Worm (Caenorhabditis elegans): ENCODE measurements around the gene clec-254.
"Not testable (repeated sequence)": the region's sequence is repeated elsewhere in the genome, so short reads cannot be mapped to it uniquely, and the experiment has no call there.

The clec-254 gene

ce11 chrV:18771804-18772386 is 17.7 kb upstream of the clec-254 start:
- TF ChIP-seq sma-3 (GFP tag; optimal IDR thresholded peaks at IDR 0.05) (no peak), dmd-4 (tag; optimal IDR thresholded peaks at IDR 0.05) (no peak), sem-4 (tag; optimal IDR thresholded peaks at IDR 0.05) (no peak), lin-13 (GFP tag; optimal IDR thresholded peaks at IDR 0.05) (no peak), nhr-23 (tag; optimal IDR thresholded peaks at IDR 0.05) (no peak), nhr-10 (tag; optimal IDR thresholded peaks at IDR 0.05) (no peak), alr-1 (tag; optimal IDR thresholded peaks at IDR 0.05) (no peak), gmeb-1 (tag; optimal IDR thresholded peaks at IDR 0.05) (no peak), zag-1 (tag; optimal IDR thresholded peaks at IDR 0.05) (no peak), ZK546.5 (tag; optimal IDR thresholded peaks at IDR 0.05) (no peak), Y55F3AM.14 (GFP tag; optimal IDR thresholded peaks at IDR 0.05) (no peak), egl-27 (tag; optimal IDR thresholded peaks at IDR 0.05) (no peak), nhr-237 (tag; optimal IDR thresholded peaks at IDR 0.05) (no peak), lsy-2 (tag; optimal IDR thresholded peaks at IDR 0.05) (no peak), lin-39 (tag; optimal IDR thresholded peaks at IDR 0.05) (no peak), peb-1 (tag; optimal IDR thresholded peaks at IDR 0.05) (no peak), lin-11 (tag; optimal IDR thresholded peaks at IDR 0.05) (no peak), mbf-1 (tag; optimal IDR thresholded peaks at IDR 0.05) (no peak), nhr-25 (tag; optimal IDR thresholded peaks at IDR 0.05) (no peak), nhr-77 (tag; optimal IDR thresholded peaks at IDR 0.05) (no peak)

- TF ChIP-seq ama-1 (optimal IDR thresholded peaks at IDR 0.05) = no peak
- no peak for TF ChIP-seq sma-3 (GFP tag; optimal IDR thresholded peaks at IDR 0.05)
- TF ChIP-seq gmeb-1 (tag; optimal IDR thresholded peaks at IDR 0.05) = no peak
- TF ChIP-seq unc-62 (GFP tag; optimal IDR thresholded peaks at IDR 0.05) = no peak
- no peak for TF ChIP-seq unc-39 (tag; optimal IDR thresholded peaks at IDR 0.05)
- no peak for TF ChIP-seq nhr-11 (tag; optimal IDR thresholded peaks at IDR 0.05)
- TF ChIP-seq R02D3.7 (tag; optimal IDR thresholded peaks at IDR 0.05) = no peak
- no peak for TF ChIP-seq Y55F3AM.14 (GFP tag; optimal IDR thresholded peaks at IDR 0.05)
- no peak for TF ChIP-seq nhr-25 (tag; optimal IDR thresholded peaks at IDR 0.05)
- TF ChIP-seq alr-1 (tag; optimal IDR thresholded peaks at IDR 0.05) = no peak
Measured at ce11 chrV:18771390-18771789, 17.2 kb upstream of the clec-254 start, which contains the start of gene clec-256. TSS of gene clec-256 (plus strand) at chrV:18771690.

ce11 chrV:18770623-18771022 is 16.4 kb upstream of the clec-254 start, which contains the start of gene clec-255:
TSS of gene clec-255 (minus strand) at chrV:18770723.
- TF ChIP-seq alr-1 (tag; optimal IDR thresholded peaks at IDR 0.05) (no peak), C34F6.9 (tag; optimal IDR thresholded peaks at IDR 0.05) (no peak), mdl-1 (tag; optimal IDR thresholded peaks at IDR 0.05) (no peak), crh-2 (tag; optimal IDR thresholded peaks at IDR 0.05) (no peak), gmeb-1 (tag; optimal IDR thresholded peaks at IDR 0.05) (no peak), F13H6.1 (tag; optimal IDR thresholded peaks at IDR 0.05) (no peak), nhr-23 (tag; optimal IDR thresholded peaks at IDR 0.05) (no peak), zag-1 (tag; optimal IDR thresholded peaks at IDR 0.05) (no peak)

ce11 chrV:18769902-18770301 is 15.7 kb upstream of the clec-254 start:
- TF ChIP-seq nhr-10 (tag; optimal IDR thresholded peaks at IDR 0.05) (no peak), lin-39 (tag; optimal IDR thresholded peaks at IDR 0.05) (no peak), skn-1 (tag; optimal IDR thresholded peaks at IDR 0.05) (no peak), ama-1 (optimal IDR thresholded peaks at IDR 0.05) (no peak), zag-1 (tag; optimal IDR thresholded peaks at IDR 0.05) (no peak), R02D3.7 (tag; optimal IDR thresholded peaks at IDR 0.05) (no peak), mab-5 (tag; optimal IDR thresholded peaks at IDR 0.05) (no peak), nhr-25 (tag; optimal IDR thresholded peaks at IDR 0.05) (no peak), nhr-23 (tag; optimal IDR thresholded peaks at IDR 0.05) (no peak), elt-1 (tag; optimal IDR thresholded peaks at IDR 0.05) (no peak), peb-1 (tag; optimal IDR thresholded peaks at IDR 0.05) (no peak)

- TF ChIP-seq lin-39, lsy-2, egl-27 (tag; optimal IDR thresholded peaks at IDR 0.05): not testable (repeated sequence)
Measured at ce11 chrV:18762044-18762443, 7.8 kb upstream of the clec-254 start, which contains the start of gene F11D11.22. TSS of gene F11D11.22 (plus strand) at chrV:18762344.

ce11 chrV:18761078-18761477 is 6.8 kb upstream of the clec-254 start, which contains the start of gene F11D11.4:
TSS of gene F11D11.4 (plus strand) at chrV:18761378.
- TF ChIP-seq alr-1 (tag; optimal IDR thresholded peaks at IDR 0.05) = no peak
- no peak for TF ChIP-seq lin-11 (tag; optimal IDR thresholded peaks at IDR 0.05)
- no peak for TF ChIP-seq snpc-4 (tag; optimal IDR thresholded peaks at IDR 0.05)
- TF ChIP-seq C34F6.9 (tag; optimal IDR thresholded peaks at IDR 0.05) = no peak
- no peak for TF ChIP-seq fos-1 (tag; optimal IDR thresholded peaks at IDR 0.05)
- TF ChIP-seq ZK546.5 (tag; optimal IDR thresholded peaks at IDR 0.05) = no peak
- TF ChIP-seq ztf-1 (GFP tag; conservative IDR thresholded peaks at IDR 0.05) = no peak
- TF ChIP-seq skn-1 (tag; optimal IDR thresholded peaks at IDR 0.05) = no peak
- no peak for TF ChIP-seq aly-2 (tag; optimal IDR thresholded peaks at IDR 0.05)
- no peak for TF ChIP-seq unc-39 (tag; optimal IDR thresholded peaks at IDR 0.05)

Measured in whole organism, L2 larva.